Worm (Caenorhabditis elegans) whole organism, late embryonic: ENCODE measurements around the gene gtf-2F2.

Experiments
- F13H6.1 ChIP-seq: sonication (generic microtip); optimal IDR thresholded peaks from 2 replicates; lab custom pipeline; 2016; ENCODE audit warnings: missing genetic modification characterization, missing compliant biosample characterization
- ceh-19 ChIP-seq: fragments of 200-800 bp; sonication (Bioruptor generic); optimal IDR thresholded peaks from 2 replicates; lab custom pipeline; 2018; ENCODE audit warnings: mild to moderate bottlenecking, missing genetic modification characterization, missing compliant biosample characterization
- ceh-48 ChIP-seq: sonication (generic microtip); optimal IDR thresholded peaks from 2 replicates; lab custom pipeline; 2016; ENCODE audit warnings: missing genetic modification characterization, inconsistent platforms, missing compliant biosample characterization
- dmd-4 ChIP-seq: sonication (generic microtip); optimal IDR thresholded peaks from 2 replicates; lab custom pipeline; 2016; ENCODE audit warnings: borderline replicate concordance, missing genetic modification characterization, missing compliant biosample characterization
- elt-2 ChIP-seq: sonication (generic microtip); optimal IDR thresholded peaks from 2 replicates; lab custom pipeline; 2016; ENCODE audit warnings: missing genetic modification reagents, missing genetic modification characterization, missing compliant biosample characterization
- hlh-8 ChIP-seq: sonication (generic microtip); optimal IDR thresholded peaks from 2 replicates; lab custom pipeline; 2016; ENCODE audit warnings: missing genotype, missing genetic modification characterization, missing compliant biosample characterization
- madf-2 ChIP-seq: sonication (generic microtip); optimal IDR thresholded peaks from 2 replicates; lab custom pipeline; 2017; ENCODE audit warnings: missing genetic modification characterization, missing compliant biosample characterization
- nfya-1 ChIP-seq: sonication (generic microtip); optimal IDR thresholded peaks from 2 replicates; lab custom pipeline; 2017; ENCODE audit warnings: missing genetic modification characterization, mild to moderate bottlenecking, missing compliant biosample characterization, antibody characterized with exemption, moderate library complexity
- pqm-1 ChIP-seq: sonication (generic microtip); optimal IDR thresholded peaks from 2 replicates; lab custom pipeline; 2016; ENCODE audit warnings: missing genetic modification characterization, missing compliant biosample characterization
- pros-1 ChIP-seq: fragments of 150-350 bp; optimal IDR thresholded peaks from 2 replicates; lab custom pipeline; 2014; ENCODE audit warnings: missing biosample characterization, missing genetic modification reagents, missing genetic modification characterization
- sox-4 ChIP-seq: sonication (generic microtip); optimal IDR thresholded peaks from 2 replicates; lab custom pipeline; 2017; ENCODE audit warnings: mild to moderate bottlenecking, missing genetic modification characterization, inconsistent platforms, missing compliant biosample characterization
- syd-9 ChIP-seq: sonication (generic microtip); optimal IDR thresholded peaks from 2 replicates; lab custom pipeline; 2016; ENCODE audit warnings: mild to moderate bottlenecking, missing genetic modification characterization, moderate library complexity, missing compliant biosample characterization
- unc-86 ChIP-seq: sonication (generic microtip); optimal IDR thresholded peaks from 2 replicates; lab custom pipeline; 2016; ENCODE audit warnings: missing genetic modification characterization, missing compliant biosample characterization

ce11 chrV:19001016-19001415, 7.3 kb downstream of the gtf-2F2 start, which contains the start of gene Y39B6A.34:
- no peak for TF ChIP-seq hlh-8 (tag; lab: Kevin White, UChicago)
- TF ChIP-seq syd-9, result no peak
- peak; percentile 16 for TF ChIP-seq elt-2 (tag; lab: Kevin White, UChicago)
- no peak for TF ChIP-seq pqm-1
- no peak for TF ChIP-seq ceh-19 (GFP tag; lab: Kevin White, UChicago)
- no peak for TF ChIP-seq F13H6.1 (tag; lab: Kevin White, UChicago)
- TF ChIP-seq sox-4 (tag; lab: Kevin White, UChicago), result no peak
- TF ChIP-seq pros-1, result no peak
- TF ChIP-seq unc-86 (tag; lab: Kevin White, UChicago), result peak; percentile 27
- no peak for TF ChIP-seq ceh-48
- TF ChIP-seq nfya-1, result peak; percentile 5
- no peak for TF ChIP-seq madf-2
- TF ChIP-seq dmd-4 (tag; lab: Kevin White, UChicago), result no peak
